Worm (Caenorhabditis elegans): ENCODE measurements around the gene nduv-3.
"Not testable (repeated sequence)": the region's sequence is repeated elsewhere in the genome, so short reads cannot be mapped to it uniquely, and the experiment has no call there.

Gene nduv-3

ce11 chrIV:2668152-2668551 is 27.0 kb downstream of the nduv-3 start:
- TF ChIP-seq Y48G9A.11 (GFP tag; IDR thresholded peaks at IDR 0.05), result peak; percentile 98

ce11 chrIV:2670664-2671063 is 29.6 kb downstream of the nduv-3 start:
- peak; percentile 21 for TF ChIP-seq lin-38 (GFP tag; IDR thresholded peaks at IDR 0.05)
- TF ChIP-seq lsy-2 (tag; optimal IDR thresholded peaks at IDR 0.05), result peak in 1 of 2 experiments; percentile 34
- no peak for TF ChIP-seq mxl-3 (GFP tag; optimal IDR thresholded peaks at IDR 0.05)
- TF ChIP-seq T20F7.1 (GFP tag; optimal IDR thresholded peaks at IDR 0.05), result peak; percentile 90
- TF ChIP-seq ZK546.5 (tag; optimal IDR thresholded peaks at IDR 0.05), result no peak
- peak; percentile 97 for TF ChIP-seq Y48G9A.11 (GFP tag; IDR thresholded peaks at IDR 0.05)
- TF ChIP-seq mes-2 (tag; optimal IDR thresholded peaks at IDR 0.05; ENCODE audit: poor library complexity, severe bottlenecking), result peak; percentile 50
- peak; percentile 80 for TF ChIP-seq dpl-1 (GFP tag; optimal IDR thresholded peaks at IDR 0.05)

- TF ChIP-seq Y48G9A.11 (GFP tag; IDR thresholded peaks at IDR 0.05) (peak; percentile 93), lin-38 (GFP tag; IDR thresholded peaks at IDR 0.05) (peak; percentile 44)
These were observed 30.3 kb downstream of the nduv-3 start for ce11 chrIV:2671361-2671760.

ce11 chrIV:2674915-2675314 is 33.8 kb downstream of the nduv-3 start, which contains the start of gene gpx-4:
Gene gpx-4 (minus strand): TSS chrIV:2675015.
- TF ChIP-seq zfp-2, nhr-28, aly-2 (tag; optimal IDR thresholded peaks at IDR 0.05): not testable (repeated sequence)

ce11 chrIV:2676281-2676680 is 35.2 kb downstream of the nduv-3 start, which contains the start of gene Y94H6A.3:
Gene Y94H6A.3 (plus strand): TSS chrIV:2676512.
- TF ChIP-seq mep-1 (tag; optimal IDR thresholded peaks at IDR 0.05) (peak; percentile 74), hif-1 (tag; optimal IDR thresholded peaks at IDR 0.05) (peak in 1 of 2 experiments; percentile 66), ctbp-1 (GFP tag; IDR thresholded peaks at IDR 0.05) (no peak), spr-3 (GFP tag; optimal IDR thresholded peaks at IDR 0.05) (peak; percentile 50), Y48G9A.11 (GFP tag; IDR thresholded peaks at IDR 0.05) (peak; percentile 95), rbr-2 (tag; optimal IDR thresholded peaks at IDR 0.05) (peak; percentile 79), lin-38 (GFP tag; IDR thresholded peaks at IDR 0.05) (peak; percentile 91), Y5F2A.4 (GFP tag; optimal IDR thresholded peaks at IDR 0.05) (no peak), aha-1 (tag) (peak; percentile 92), nhr-102 (tag; optimal IDR thresholded peaks at IDR 0.05) (peak; percentile 68), F37D6.2 (tag; optimal IDR thresholded peaks at IDR 0.05) (peak; percentile 72), hmg-1.1 (GFP tag; IDR thresholded peaks at IDR 0.05) (peak; percentile 81), lim-7 (GFP tag; IDR thresholded peaks at IDR 0.05) (no peak), daf-8 (GFP tag; IDR thresholded peaks at IDR 0.05) (no peak), ztf-7 (tag; optimal IDR thresholded peaks at IDR 0.05) (peak; percentile 44), daf-19 (GFP tag; conservative IDR thresholded peaks at IDR 0.05) (no peak), zfp-3 (GFP tag; conservative IDR thresholded peaks at IDR 0.05) (peak; percentile 78; the same call in 1 of the 2 replicates), zip-2 (tag; optimal IDR thresholded peaks at IDR 0.05) (peak; percentile 46), cey-2 (tag; optimal IDR thresholded peaks at IDR 0.05; ENCODE audit: borderline replicate concordance, insufficient read depth) (no peak), nhr-10 (tag; optimal IDR thresholded peaks at IDR 0.05) (no peak), nhr-11 (tag; optimal IDR thresholded peaks at IDR 0.05) (peak; percentile 64), vab-7 (GFP tag; IDR thresholded peaks at IDR 0.05) (no peak), hlh-30 (tag; optimal IDR thresholded peaks at IDR 0.05; ENCODE audit: insufficient read depth) (peak; percentile 74), ztf-11 (tag; optimal IDR thresholded peaks at IDR 0.05) (no peak), snpc-1.2 (GFP tag; IDR thresholded peaks at IDR 0.05) (peak; percentile 60; the same call in 1 of the 2 replicates), ceh-62 (tag; optimal IDR thresholded peaks at IDR 0.05) (no peak), lin-15B (tag; optimal IDR thresholded peaks at IDR 0.05) (peak; percentile 55), dmd-6 (GFP tag; IDR thresholded peaks at IDR 0.05) (peak; percentile 80), T26A8.4 (GFP tag; IDR thresholded peaks at IDR 0.05) (peak; percentile 86), skn-1 (tag; optimal IDR thresholded peaks at IDR 0.05) (no peak), zip-11 (GFP tag; IDR thresholded peaks at IDR 0.05) (no peak), F49E8.2 (tag; optimal IDR thresholded peaks at IDR 0.05; ENCODE audit: borderline replicate concordance) (peak; percentile 44), ceh-82 (tag; optimal IDR thresholded peaks at IDR 0.05) (no peak), R02D3.7 (tag; optimal IDR thresholded peaks at IDR 0.05) (no peak)

Measured in whole organism, L4 larva.